Fruit fly (Drosophila melanogaster) Kc167 (cell line): Measurements from ENCODE around the gene CG9123.

Source experiments
- Myc ChIP-seq: fragments of >200 bp; optimal IDR thresholded peaks from 2 replicates; lab custom pipeline; 2017; ENCODE audit warnings: missing external identifiers
- Sin3A ChIP-seq: fragments of >200 bp; optimal IDR thresholded peaks from 2 replicates; lab custom pipeline; 2018; ENCODE audit warnings: missing external identifiers
- h ChIP-seq: fragments of >200 bp; optimal IDR thresholded peaks from 3 replicates; lab custom pipeline; 2018; ENCODE audit warnings: missing external identifiers
- insv ChIP-seq: fragments of >200 bp; optimal IDR thresholded peaks from 3 replicates; lab custom pipeline; 2018; ENCODE audit warnings: missing external identifiers
- psq ChIP-seq: fragments of >200 bp; optimal IDR thresholded peaks from 2 replicates; lab custom pipeline; 2017; ENCODE audit warnings: missing external identifiers
- ttk ChIP-seq: sonication (Bioruptor generic); optimal IDR thresholded peaks from 2 replicates; lab custom pipeline; 2017; ENCODE audit warnings: missing external identifiers

CG9123 gene

DNA sequence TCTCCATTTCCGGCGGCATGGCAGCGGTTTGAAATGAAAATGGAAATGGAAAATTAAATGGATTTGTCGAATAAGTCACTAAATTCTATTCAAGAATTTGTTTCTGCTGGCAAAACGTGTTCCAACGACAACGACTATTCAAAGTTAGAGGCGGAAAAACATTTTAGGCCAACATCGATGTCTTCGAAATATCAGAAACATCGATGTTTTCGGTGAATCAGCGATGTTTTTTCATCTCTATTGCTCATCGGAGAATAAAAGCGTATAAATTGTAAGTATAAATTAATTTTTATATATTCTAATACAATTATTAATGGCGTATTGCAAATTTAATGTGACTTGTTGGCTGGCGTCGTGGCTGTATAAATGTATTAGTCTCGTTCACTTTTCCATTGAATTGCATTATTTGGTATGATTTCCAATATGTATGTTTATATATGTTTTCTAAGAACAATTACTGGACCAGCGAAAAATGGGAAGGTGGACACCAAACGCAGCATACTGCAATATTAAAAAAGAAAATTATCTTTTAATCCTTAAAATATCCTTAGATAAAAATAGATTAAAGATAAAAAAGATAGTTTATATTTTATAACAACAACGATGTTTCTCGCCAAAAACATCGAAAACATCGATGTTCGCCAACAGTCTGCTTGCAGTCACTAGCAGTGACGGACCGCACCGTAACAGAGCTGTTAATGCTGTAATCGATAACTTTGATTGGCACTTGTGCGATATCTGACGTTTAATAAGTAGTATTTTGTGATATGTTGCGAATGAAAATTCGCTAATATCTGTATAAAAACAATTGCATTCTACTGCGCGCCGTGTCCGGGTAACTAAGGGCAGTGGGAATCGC, 2.8 kb upstream of the CG9123 start, which contains the start of the genes CG12608 and Prp5:
Gene CG12608, minus strand, starts transcription at position 153 of the 859 bp plus-strand sequence.
Gene Prp5, plus strand, starts transcription at position 697 of the 859 bp plus-strand sequence.
- TF ChIP-seq psq (lab: Kevin White, UChicago) (no peak), h (no peak), ttk (lab: Kevin White, UChicago) (no peak), Sin3A (lab: Kevin White, UChicago) (no peak), insv (no peak), Myc (lab: Kevin White, UChicago) (no peak)

DNA sequence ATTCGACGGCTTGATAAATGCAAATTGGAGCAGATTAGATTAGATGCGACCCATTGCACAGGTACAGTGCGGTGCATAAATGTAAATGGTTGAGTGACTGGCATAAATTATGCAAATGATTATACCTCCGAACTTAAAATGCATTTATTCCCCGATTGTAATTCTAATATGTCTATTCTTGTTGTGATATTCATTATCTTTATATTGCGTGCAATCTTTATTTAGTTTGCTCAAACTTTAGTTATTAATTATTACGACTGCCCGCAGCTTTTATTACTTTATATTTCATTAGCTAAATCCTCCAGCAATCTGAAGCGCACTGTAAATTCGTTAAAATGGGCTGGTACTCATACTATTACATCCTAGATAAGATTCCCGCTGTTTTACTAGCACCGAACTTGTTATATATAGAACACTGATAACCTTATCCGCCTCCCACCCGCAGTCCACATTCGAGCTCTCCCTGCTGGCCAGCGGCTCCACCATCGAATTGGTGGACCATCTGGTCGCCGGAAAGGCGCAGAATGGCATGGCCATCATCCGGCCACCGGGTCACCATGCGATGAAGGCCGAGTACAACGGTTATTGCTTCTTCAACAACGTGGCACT, 6.0 kb downstream of the CG9123 start:
- TF ChIP-seq ttk (lab: Kevin White, UChicago) (no peak), psq (lab: Kevin White, UChicago) (no peak), Sin3A (lab: Kevin White, UChicago) (no peak), Myc (lab: Kevin White, UChicago) (no peak), h (no peak), insv (no peak)

DNA sequence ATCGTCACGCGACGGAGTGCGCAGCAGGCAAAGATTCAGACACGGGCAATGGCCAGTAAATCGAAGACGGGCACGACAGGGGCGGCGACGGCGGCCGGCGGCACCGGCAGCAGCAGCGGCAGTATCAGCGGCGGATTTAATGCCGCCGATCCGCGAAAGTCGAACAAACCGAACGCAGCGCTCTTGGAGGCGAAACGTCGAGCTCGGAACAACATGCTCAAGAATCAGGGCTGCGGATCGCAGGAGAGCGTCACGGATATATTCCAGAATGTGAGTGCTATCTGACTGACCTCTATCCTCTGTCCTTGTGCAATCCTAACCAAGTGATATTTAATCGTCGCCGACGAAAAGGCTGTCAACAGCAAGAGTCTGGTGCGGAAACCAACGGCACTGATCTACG, 6.9 kb downstream of the CG9123 start:
- TF ChIP-seq insv: no peak
- no peak for TF ChIP-seq Myc (lab: Kevin White, UChicago)
- no peak for TF ChIP-seq psq (lab: Kevin White, UChicago)
- no peak for TF ChIP-seq Sin3A (lab: Kevin White, UChicago)
- TF ChIP-seq h: no peak
- TF ChIP-seq ttk (lab: Kevin White, UChicago): no peak

DNA sequence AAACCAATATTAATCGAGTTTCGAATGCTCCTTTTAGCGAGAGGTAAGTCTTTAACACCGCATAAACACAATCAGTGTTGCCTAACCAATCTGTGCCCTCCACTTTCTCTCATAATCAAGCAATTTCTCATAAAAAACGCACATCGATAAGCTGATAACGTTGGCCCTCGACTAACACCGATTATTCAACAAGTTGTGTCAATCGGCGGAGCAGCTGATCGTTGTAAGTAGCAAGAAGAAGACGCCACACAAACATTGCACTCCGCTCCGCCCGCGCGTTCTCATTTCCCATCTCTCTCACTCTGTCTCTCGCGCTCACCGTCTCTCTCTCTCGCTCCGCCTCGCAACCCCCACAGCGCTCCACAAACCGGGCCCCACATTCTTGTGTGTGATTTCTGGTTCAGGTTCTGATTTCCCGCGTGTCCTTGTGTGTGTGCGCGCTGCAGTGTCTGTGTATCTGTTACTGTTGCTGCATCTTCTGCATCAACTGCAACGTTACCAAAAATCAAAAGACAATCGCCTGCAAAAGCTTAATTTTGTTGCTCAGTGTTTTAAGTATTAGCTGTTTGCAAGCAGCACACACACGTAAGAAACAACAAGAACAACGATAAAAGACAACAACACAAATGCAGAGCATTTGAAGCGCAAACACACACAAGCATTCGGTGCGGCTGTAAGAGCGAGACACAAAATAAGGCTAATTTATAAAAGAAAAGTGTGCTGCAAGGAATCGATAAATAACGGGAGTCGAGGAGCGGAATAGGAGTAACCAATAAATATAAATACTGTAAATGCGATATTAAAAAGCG, 8.6 kb downstream of the CG9123 start, which contains the start of the genes CG9114 and HDAC6:
Gene CG9114, minus strand, starts transcription at position 89 of the 809 bp plus-strand sequence.
Gene HDAC6, plus strand, starts transcription at position 245 of the 809 bp plus-strand sequence.
- TF ChIP-seq Myc (lab: Kevin White, UChicago) (no peak), psq (lab: Kevin White, UChicago) (no peak), insv (no peak), h (no peak), Sin3A (lab: Kevin White, UChicago) (no peak), ttk (lab: Kevin White, UChicago) (no peak)

DNA sequence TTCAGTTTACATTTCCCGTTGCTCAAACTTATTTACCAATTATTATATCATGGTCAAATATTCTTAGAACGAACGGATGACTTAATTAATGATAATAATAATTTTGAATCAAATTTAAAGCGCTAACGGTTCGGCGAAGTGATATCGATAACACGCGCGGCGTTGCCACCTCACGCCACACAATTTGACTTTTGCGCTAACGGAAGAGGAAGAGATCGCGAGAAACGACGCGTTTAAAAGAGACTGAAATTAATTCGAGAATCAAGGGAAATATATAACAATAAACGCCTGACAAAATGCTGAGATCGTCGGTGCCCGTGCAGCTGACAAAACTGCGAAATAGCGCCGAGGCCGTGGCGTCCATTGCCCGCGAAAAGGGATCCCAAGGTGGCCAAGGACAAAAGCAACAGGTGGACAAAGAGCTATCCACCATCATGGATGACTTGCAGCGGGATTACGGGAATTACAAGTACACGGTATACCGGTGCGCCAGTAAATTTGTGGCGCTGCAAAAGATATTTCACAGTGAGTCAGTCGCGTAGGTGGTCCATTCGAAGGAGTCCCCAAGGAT, 13.7 kb downstream of the CG9123 start, which contains the start of gene dah:
Gene dah, plus strand, starts transcription at position 195 of the 571 bp plus-strand sequence.
- TF ChIP-seq h (no peak), Sin3A (lab: Kevin White, UChicago) (no peak), Myc (lab: Kevin White, UChicago) (no peak), insv (no peak), psq (lab: Kevin White, UChicago) (no peak), ttk (lab: Kevin White, UChicago) (no peak)

DNA sequence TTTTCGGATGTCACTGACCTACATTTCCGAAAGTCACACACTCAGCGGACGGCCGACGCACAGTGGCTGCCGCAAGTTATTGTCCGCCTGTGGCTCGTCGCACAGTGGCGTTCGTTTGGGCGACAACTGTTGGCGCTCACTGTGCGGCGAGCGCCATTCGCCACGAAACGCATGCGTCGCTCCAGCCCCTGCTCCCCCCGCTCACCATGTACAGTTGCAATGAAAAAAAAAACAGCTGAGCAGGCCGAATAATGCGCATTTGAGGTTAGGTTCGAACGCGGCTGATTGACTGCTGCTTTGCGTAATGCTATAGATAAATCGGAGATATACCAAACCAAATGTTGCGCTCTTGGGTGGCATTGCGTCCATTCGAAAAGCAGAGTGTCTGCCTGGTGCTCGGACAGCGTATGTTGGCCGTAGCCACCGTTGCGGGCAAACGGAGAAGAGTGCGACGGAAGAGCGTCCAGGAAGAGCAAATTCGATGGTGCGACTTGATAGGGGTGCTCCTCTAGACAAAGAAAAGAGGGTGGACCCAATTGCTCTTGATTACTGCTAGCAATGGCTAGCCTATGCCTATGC, 18.5 kb downstream of the CG9123 start:
- TF ChIP-seq psq (lab: Kevin White, UChicago) (no peak), h (no peak), Sin3A (lab: Kevin White, UChicago) (no peak), Myc (lab: Kevin White, UChicago) (no peak), ttk (lab: Kevin White, UChicago) (no peak), insv (no peak)

DNA sequence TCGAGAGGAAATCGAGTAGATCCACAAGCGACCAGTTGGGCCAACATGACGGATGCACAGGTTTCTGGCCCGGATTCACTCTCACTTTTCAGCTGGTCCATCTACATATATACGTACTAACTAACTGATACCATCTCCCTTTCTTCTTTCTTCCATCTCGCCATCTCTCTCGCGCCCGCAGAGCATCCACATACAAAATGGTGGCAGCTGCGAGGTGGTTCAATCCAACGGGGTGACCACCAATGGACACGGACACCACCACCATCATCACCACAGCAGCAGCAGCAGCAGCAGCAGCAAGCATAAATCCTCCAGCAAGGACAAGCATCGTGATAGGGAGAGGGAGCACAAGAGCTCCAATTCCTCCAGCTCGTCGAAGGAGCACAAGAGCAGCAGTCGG, 20.9 kb downstream of the CG9123 start:
- TF ChIP-seq Sin3A (lab: Kevin White, UChicago) (no peak), insv (no peak), psq (lab: Kevin White, UChicago) (no peak), h (no peak), ttk (lab: Kevin White, UChicago) (no peak), Myc (lab: Kevin White, UChicago) (no peak)

DNA sequence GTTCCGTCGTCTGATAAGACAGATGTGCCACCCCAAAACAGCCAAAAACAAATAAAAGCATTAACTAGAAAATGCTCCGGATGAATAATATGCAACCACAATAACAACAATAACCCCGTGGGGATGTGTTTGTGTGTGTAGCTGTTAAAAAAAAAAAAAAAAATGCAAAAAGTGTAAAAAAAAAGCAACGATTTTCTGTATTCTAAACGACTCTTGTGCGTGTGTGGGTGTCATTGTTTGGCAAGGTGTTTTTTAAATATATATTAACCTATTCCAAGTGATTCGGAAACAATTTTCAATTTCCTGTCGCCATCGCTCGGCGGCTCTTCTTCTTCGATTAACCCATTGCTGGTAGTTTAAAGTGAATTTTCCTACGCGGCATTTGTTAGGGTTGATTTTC, 21.4 kb downstream of the CG9123 start:
- TF ChIP-seq Sin3A (lab: Kevin White, UChicago) (no peak), psq (lab: Kevin White, UChicago) (no peak), Myc (lab: Kevin White, UChicago) (no peak), insv (no peak), h (no peak), ttk (lab: Kevin White, UChicago) (no peak)

DNA sequence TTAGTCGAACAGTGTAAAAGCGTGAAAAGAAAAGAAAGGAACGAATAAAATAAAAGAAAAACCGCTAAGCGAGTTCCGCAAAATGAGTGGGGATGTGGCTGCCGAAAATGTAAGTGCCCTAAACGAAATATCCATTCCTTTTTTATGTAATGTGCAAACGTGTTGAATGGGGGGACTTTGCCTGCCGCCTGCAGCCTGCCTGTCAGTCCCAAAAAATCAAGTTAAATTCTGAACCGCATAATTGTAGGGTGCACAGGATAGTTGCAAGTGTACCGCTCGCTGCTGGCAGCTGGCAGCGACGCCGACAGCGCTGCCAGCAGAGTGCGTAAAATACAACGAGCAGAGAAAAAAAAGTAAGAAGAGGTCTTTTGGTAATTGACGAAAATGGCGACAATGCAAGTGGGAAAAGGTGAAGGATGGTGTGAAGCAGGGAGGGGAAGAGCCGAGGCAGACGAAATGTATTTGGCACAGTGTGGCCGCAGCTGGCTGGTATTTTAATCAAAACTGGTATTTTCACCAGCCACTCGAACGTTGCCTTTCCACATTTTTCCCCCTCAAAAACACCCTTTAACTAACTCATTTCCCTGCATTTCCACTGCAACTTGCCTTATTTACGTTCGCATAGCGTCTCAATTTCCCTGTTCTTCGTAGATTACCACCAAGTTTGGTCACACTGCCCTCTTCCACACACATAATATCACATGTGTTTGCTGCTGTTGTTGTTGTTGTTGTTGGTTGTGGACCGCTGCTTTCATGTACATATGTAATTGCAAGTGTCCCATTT, 22.0 kb downstream of the CG9123 start:
- TF ChIP-seq h: no peak
- no peak for TF ChIP-seq insv
- TF ChIP-seq Sin3A (lab: Kevin White, UChicago): no peak
- TF ChIP-seq Myc (lab: Kevin White, UChicago): no peak
- TF ChIP-seq psq (lab: Kevin White, UChicago): no peak
- TF ChIP-seq ttk (lab: Kevin White, UChicago): no peak

DNA sequence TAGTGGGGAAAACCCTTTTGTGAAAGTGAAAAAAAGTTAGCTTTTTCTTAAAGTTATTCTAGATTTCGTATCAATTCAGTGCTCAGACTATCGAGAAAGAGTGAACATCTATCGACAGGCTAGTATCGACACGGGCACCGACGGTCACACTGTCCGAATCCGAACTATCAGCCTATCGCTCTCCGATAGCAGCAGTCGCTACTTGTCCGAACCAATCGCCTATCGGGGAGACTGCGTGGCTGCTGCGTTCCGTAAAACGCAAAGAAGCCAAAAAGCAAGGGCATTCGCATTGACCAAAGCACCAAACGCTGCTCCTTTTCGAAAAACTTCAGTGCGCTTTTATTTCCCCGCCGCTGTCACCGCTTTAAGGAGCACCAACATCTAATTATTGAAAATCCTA, 22.6 kb downstream of the CG9123 start, which contains the start of gene Top1:
Gene Top1, plus strand, starts transcription at position 190 of the 400 bp plus-strand sequence.
- TF ChIP-seq h (no peak), Sin3A (lab: Kevin White, UChicago) (no peak), Myc (lab: Kevin White, UChicago) (no peak), ttk (lab: Kevin White, UChicago) (no peak), psq (lab: Kevin White, UChicago) (no peak), insv (no peak)
